Fruit fly (Drosophila melanogaster) S2 (cell line): ENCODE measurements around the gene CG7290.

Source experiments
- CG8478 ChIP-seq: fragments of >200 bp; optimal IDR thresholded peaks from 2 replicates; lab custom pipeline; 2018
- CTCF ChIP-seq, 2 experiments: fragments of >200 bp; optimal IDR thresholded peaks; 2 replicates each; lab custom pipeline; 2018

Gene CG7290

DNA sequence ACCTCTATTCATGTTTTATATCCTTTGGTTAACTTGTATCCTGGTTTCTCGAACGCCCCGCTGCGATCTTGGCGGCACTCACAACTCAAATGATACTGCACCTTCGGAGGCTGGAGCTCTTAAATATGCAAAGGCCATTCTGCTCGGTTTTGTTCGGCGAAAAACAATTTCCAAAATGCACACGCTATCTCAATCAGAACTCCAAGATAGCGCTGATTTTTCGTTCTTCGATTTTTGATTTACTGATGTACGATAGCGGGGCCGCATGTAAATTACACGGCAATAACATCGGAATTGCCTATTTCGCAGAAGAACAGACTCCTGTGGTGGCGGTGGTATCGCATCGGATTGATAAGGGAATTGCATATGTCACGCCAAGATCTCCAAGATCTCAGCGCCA, 6.2 kb upstream of the CG7290 start, which contains the start of gene CG7017:
Gene CG7017 (minus strand): TSS at position 101 of the 400 bp plus-strand sequence.
- TF ChIP-seq CTCF (optimal IDR thresholded peaks at IDR 0.05; lab: Kevin White, UChicago) (no peak), CG8478 (lab: Kevin White, UChicago) (no peak)

DNA sequence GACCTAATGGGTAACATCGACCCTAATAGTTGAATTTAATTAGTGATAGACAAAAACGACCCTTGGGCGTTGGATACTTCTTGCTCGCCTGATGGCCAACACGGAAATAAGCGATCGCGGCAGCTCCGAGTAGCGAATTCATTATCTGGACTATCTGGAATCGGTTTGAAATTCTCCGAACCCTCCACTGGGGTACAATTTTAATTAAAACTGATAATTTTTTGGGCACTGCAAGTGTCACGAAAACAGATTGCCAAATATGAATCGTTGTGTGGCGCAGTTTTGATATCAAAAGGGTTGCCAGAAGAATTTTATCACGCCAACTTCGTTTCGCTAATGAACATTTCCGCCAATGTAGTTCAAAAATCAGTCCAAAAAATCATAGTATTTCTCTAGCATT, 4.0 kb upstream of the CG7290 start:
- TF ChIP-seq CG8478 (lab: Kevin White, UChicago) (no peak), CTCF (optimal IDR thresholded peaks at IDR 0.05; lab: Kevin White, UChicago) (no peak)

DNA sequence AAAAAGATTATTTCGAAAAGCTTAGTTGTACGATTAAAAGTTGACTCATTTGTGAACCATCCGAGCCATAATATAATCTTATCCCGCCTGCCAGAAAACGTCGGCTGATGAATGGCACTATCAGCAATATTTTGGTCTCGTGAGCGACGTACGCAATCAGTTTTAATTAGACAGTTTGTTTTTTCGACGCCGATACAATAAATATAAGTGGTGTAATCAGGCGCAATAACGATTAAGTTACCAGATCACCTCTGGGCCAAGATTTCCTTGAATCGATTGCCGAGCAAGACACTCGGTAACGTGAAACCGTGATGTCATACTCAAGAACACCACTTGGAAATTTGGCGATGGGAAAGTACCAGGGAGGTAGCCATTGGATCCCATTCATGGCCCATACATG, 3.2 kb upstream of the CG7290 start:
- TF ChIP-seq CG8478 (lab: Kevin White, UChicago): no peak
- no peak for TF ChIP-seq CTCF (optimal IDR thresholded peaks at IDR 0.05; lab: Kevin White, UChicago)

DNA sequence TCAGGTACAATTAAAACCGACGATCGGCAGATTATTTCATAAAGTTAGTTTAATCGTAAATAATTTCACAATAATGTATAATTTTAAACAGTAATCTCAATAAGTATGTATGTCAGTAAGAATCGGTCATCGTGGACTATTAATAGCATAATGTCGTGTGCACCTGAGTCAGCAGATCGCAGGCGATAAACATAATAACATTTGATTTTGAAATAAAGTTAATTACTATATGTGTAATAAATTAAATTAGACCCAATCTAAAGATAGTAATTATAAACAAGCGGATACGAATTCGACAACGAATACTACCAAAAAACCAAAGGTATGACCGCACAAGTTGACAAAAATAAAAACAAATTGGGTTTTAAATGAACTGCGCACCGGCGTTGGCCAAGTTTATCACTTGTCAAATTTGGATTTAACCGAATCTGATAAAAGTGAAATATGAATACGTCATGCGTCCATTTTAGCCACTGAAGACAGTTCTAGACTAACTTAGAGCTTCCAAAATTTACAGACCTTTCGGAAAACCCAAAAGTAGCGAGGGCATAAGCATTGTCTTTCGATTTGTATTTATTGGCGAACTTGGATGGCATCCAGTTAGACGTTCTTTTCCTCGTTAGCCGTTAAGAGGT, 1.2 kb upstream of the CG7290 start, which contains the start of gene CG6996:
Gene CG6996 (plus strand): TSS at position 585 of the 635 bp plus-strand sequence.
- TF ChIP-seq CTCF (optimal IDR thresholded peaks at IDR 0.05; lab: Kevin White, UChicago) (no peak), CG8478 (lab: Kevin White, UChicago) (no peak)

DNA sequence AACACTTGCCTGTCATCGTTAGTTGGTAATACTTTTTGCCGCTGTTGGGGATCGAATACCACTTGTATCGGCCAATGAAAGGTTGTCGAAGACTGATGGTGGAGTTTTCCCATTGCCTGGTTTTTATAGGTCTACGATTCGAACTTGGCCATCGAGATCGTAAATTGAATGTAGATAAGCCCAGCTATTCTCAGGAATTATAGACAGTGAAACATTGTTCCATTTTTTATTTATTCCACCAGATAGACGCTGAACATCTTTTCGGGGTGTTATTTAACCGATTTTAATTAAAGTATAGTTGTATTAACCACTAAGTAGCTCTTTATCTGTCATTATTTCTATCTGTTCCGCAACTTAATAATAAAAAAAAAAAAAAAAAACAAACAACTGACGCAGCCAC, 2.3 kb downstream of the CG7290 start, which contains the start of gene CG7298:
Gene CG7298 (minus strand): TSS at position 101 of the 400 bp plus-strand sequence.
- TF ChIP-seq CTCF (optimal IDR thresholded peaks at IDR 0.05; lab: Kevin White, UChicago) (no peak), CG8478 (lab: Kevin White, UChicago) (no peak)

DNA sequence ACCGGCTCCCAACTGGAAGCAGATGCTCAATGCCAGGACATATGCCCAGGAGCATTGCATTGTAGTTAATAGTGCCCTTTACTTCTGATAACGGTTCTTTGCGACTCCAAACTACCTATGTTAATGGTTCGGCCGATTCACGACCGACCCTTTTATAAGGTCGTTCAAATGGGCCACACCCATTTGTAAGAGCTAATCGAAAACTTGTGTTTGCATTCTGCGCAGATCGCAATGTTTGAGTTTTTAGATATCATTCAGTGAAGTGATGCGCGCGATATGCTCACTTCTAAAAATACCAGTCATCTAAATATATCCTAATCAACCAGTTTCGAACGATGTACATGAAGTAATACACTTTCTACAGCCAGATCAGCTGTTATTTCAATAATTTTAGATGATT, 4.3 kb downstream of the CG7290 start, which contains the start of gene obst-F:
Gene obst-F (minus strand): TSS at position 101 of the 400 bp plus-strand sequence.
- TF ChIP-seq CG8478 (lab: Kevin White, UChicago) (no peak), CTCF (optimal IDR thresholded peaks at IDR 0.05; lab: Kevin White, UChicago) (no peak)

DNA sequence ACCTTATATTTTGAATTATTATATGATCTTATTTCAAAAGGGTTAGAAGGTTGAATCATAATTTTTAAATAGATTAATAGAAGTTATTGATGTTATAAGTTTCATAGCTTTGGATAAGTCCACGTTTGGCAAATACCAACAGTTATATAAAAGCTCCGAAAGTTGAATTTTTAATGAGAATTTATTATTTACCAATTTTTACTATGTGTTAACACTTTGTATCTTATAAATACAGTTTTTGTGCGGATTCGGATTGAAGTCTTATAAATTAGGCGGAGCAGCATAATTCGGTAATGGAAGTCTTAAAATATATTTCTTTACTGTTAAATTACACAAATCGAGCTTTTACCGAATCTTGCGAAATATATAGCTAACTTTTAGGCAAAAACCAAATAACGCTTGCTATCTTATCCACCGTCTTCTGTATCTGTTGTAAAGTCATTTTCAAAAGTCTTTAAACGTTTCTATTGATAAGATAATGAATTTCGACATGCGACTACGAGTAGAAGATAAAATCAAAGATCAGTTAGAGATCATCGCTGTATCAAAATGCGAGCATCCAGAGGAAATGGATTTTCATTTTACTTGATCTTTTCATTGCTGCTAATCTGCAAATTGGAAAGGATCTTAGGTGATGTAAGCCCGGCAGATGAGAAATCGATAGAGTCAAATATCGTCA, 6.1 kb downstream of the CG7290 start, which contains the start of gene CG42833:
Gene CG42833 (plus strand): TSS at position 525 of the 679 bp plus-strand sequence.
- TF ChIP-seq CTCF (optimal IDR thresholded peaks at IDR 0.05; lab: Kevin White, UChicago) (no peak), CG8478 (lab: Kevin White, UChicago) (no peak)

DNA sequence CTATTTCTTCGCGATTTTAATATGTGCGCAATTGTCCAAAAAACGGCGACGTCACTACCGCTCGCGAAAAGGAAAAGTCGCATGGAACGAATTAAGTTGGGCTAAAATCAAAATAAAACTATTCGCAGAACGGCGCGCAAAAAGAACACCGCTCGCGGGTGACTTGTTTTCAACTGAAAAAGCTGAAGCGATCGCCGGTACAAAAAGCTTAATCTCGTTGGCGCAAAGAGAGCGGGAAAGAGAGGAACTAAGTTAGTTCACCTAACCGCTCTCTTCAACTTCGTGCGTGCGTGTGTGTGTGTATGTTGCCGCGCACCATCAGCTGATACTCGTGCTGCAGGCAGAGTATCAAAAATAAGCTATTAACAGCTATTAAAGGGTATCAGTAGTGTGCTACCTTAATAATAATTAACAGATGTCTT, 7.7 kb downstream of the CG7290 start, which contains the start of gene CG42674:
Gene CG42674 (minus strand): TSS at position 180 of the 422 bp plus-strand sequence.
- TF ChIP-seq CG8478 (lab: Kevin White, UChicago) (no peak), CTCF (optimal IDR thresholded peaks at IDR 0.05; lab: Kevin White, UChicago) (no peak)

DNA sequence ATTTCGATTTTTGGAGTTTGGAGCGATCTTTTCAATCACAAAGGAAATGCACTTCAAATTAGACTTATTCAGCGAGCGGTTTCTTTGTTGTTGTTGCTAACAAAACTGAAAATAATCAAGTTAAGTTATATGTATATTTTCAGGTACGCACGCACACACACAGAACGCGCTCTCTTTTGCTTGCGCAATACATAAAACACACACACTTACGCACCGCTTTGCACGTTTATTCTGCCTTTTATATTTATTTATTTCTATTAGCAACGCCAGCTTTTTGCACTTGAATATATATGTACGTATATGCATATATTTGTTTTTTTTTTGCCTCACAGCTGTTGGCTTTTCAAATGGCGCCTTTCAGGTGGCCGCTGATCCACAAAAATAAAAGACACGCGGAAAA, 8.1 kb downstream of the CG7290 start:
- TF ChIP-seq CTCF (optimal IDR thresholded peaks at IDR 0.05; lab: Kevin White, UChicago) (no peak), CG8478 (lab: Kevin White, UChicago) (no peak)

DNA sequence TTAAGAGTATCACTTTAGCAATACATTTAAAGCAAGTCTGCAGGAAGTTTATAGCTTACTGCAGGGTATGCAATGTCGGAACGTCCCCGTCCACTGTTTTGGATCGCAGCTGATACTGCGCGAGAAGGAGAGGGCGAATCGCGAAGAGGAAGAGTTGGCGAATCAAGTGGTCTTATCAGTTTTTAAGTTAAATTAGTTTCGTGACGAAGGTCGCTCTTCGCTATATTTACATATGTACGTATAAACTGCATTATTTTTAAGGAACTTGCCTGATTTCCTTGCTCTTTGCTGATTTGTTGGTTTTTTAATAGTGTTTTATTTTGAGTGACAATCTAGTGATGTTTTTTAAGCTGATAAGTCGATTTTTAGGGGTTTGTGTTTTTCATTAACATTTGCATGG, 8.6 kb downstream of the CG7290 start:
- TF ChIP-seq CTCF (optimal IDR thresholded peaks at IDR 0.05; lab: Kevin White, UChicago) (no peak), CG8478 (lab: Kevin White, UChicago) (no peak)

DNA sequence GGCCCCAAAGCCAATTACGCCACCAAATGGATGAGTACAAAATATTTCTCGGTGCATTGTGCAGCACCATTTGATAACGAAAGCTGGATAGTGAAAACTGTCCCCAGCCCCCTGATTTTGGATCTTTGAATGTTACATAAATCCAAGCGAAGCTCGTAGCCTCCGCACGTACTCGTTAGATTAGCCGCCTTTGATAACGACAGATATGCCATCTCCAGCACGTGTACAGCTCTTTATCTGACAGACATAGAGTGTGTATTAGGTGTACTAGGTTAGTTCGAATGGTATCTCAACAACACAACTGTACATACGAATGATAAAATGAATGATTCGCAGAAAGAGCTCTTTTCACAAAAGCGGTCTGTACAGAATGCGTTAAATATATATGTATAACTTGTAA, 9.5 kb downstream of the CG7290 start:
- no peak for TF ChIP-seq CG8478 (lab: Kevin White, UChicago)
- TF ChIP-seq CTCF (optimal IDR thresholded peaks at IDR 0.05; lab: Kevin White, UChicago): no peak

DNA sequence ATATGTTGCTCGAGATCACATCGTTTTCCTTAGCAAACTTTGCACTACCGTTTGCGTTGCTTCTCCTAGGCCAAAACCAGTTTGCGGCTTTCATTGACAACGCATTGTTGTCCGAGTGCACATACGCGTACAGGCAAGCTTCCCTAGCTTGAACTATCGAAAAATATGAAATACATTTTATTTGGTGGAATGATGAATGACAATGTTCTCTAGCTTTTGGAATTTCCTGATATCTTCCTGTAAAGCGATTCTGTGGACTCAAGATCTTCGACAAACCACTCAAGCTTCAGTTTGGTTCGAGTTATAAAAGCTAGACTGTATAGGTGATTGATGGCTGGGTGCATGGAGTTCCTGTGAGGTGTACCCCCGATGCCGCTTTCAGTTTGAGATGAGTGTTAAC, 10.0 kb downstream of the CG7290 start:
- TF ChIP-seq CG8478 (lab: Kevin White, UChicago) (no peak), CTCF (optimal IDR thresholded peaks at IDR 0.05; lab: Kevin White, UChicago) (no peak)

DNA sequence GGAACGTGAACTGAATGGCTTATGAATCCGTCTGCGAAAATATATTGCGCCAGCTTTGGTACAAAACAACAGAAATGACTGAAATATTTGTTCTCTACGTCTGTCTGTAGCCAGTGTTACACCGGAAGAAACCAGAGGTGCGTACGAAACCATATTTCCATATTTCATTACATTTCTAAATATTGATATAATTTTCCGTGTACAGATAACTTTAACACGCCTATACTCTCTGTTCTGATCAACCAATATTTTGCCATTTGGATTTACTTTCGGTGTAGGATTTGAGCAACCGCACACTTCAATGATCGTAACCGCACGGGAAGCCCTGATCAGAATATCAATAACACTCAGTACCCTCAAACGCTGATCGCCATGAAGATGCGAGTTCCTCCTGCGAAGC, 11.1 kb downstream of the CG7290 start:
- TF ChIP-seq CTCF (optimal IDR thresholded peaks at IDR 0.05; lab: Kevin White, UChicago): no peak
- no peak for TF ChIP-seq CG8478 (lab: Kevin White, UChicago)

DNA sequence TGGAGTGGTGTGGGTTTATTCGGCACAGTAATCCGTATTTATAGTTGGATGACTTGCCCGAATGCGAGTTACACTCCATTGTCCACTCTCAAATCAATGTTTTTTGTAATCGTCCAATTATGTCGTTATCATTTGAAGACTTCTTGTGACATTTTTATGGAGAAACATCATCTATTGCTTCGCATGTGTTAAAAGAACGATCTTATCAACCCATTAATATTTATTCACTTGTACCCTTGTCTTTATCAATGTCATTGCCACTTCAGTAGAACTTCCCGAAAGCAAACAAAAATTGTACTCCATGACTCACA, 12.1 kb downstream of the CG7290 start:
- TF ChIP-seq CG8478 (lab: Kevin White, UChicago) (no peak), CTCF (optimal IDR thresholded peaks at IDR 0.05; lab: Kevin White, UChicago) (no peak)
